Fruit fly (Drosophila melanogaster): ENCODE measurements around the gene Bulli.

The Bulli gene

dm6 chr3L:6508083-6508482, 19.6 kb downstream of the Bulli start:
- TF ChIP-seq abd-A (tag; optimal IDR thresholded peaks at IDR 0.05) (peak; percentile 94), Med (GFP tag) (peak; percentile 37), sens (GFP tag) (peak; percentile 2), CG10321 (GFP tag; IDR thresholded peaks at IDR 0.05) (no peak), Abd-B (GFP tag; optimal IDR thresholded peaks at IDR 0.05) (no peak), CG12104 (GFP tag; optimal IDR thresholded peaks at IDR 0.05) (no peak), CG14710 (tag; optimal IDR thresholded peaks at IDR 0.05) (no peak), Drgx (GFP tag; IDR thresholded peaks at IDR 0.05) (no peak)

- TF ChIP-seq Dek (tag; optimal IDR thresholded peaks at IDR 0.05) (no peak), fd64A (GFP tag; optimal IDR thresholded peaks at IDR 0.05) (no peak)
These were observed 23.8 kb downstream of the Bulli start for dm6 chr3L:6512284-6512683.

dm6 chr3L:6516901-6517300, 28.4 kb downstream of the Bulli start:
- peak; percentile 41 for TF ChIP-seq Med (GFP tag)
- peak; percentile 16 for TF ChIP-seq dmrt99B (tag; optimal IDR thresholded peaks at IDR 0.05)
- TF ChIP-seq Hr51 (GFP tag; optimal IDR thresholded peaks at IDR 0.05): peak in 1 of 2 experiments; percentile 25
- TF ChIP-seq CG18599 (GFP tag; optimal IDR thresholded peaks at IDR 0.05): peak; percentile 25
- TF ChIP-seq Meics (GFP tag; optimal IDR thresholded peaks at IDR 0.05): peak; percentile 9
- TF ChIP-seq CG2199 (GFP tag; IDR thresholded peaks at IDR 0.05): no peak
- peak; percentile 40 for TF ChIP-seq CG11504 (tag; optimal IDR thresholded peaks at IDR 0.05)
- peak; percentile 20 for TF ChIP-seq Fer1 (GFP tag; optimal IDR thresholded peaks at IDR 0.05)
- TF ChIP-seq Xbp1 (GFP tag; optimal IDR thresholded peaks at IDR 0.05): no peak
- TF ChIP-seq CG10543 (GFP tag; optimal IDR thresholded peaks at IDR 0.05): peak; percentile 14
- peak; percentile 4 for TF ChIP-seq CG12769 (tag; optimal IDR thresholded peaks at IDR 0.05)
- peak; percentile 10; the same call in 1 of the 3 replicates for TF ChIP-seq CG11695 (GFP tag; IDR thresholded peaks at IDR 0.05)
- peak; percentile 17 for TF ChIP-seq ATbp (GFP tag; optimal IDR thresholded peaks at IDR 0.05)
- peak; percentile 26 for TF ChIP-seq CG8281 (tag; optimal IDR thresholded peaks at IDR 0.05)
- TF ChIP-seq CG17328 (GFP tag; IDR thresholded peaks at IDR 0.05): 0 out of 2 replicates have a peak, but pooled peaks have one; percentile 7
- TF ChIP-seq ara (GFP tag; IDR thresholded peaks at IDR 0.05): 0 out of 2 replicates have a peak, but pooled peaks have one; percentile 38
- TF ChIP-seq CG17385 (GFP tag; optimal IDR thresholded peaks at IDR 0.05): no peak
- peak; percentile 46 for TF ChIP-seq lab (GFP tag; optimal IDR thresholded peaks at IDR 0.05)
- TF ChIP-seq CG8388 (GFP tag; optimal IDR thresholded peaks at IDR 0.05): peak; percentile 10
- no peak for TF ChIP-seq hkb (optimal IDR thresholded peaks at IDR 0.05)
- TF ChIP-seq hkb (GFP tag; IDR thresholded peaks at IDR 0.05): 0 out of 2 replicates have a peak, but pooled peaks have one; percentile 25
- TF ChIP-seq ro (GFP tag; IDR thresholded peaks at IDR 0.05): no peak
- 0 out of 2 replicates have a peak, but pooled peaks have one; percentile 28 for TF ChIP-seq slbo (GFP tag; IDR thresholded peaks at IDR 0.05)
- peak; percentile 47; the same call in 1 of the 3 replicates for TF ChIP-seq row (GFP tag; IDR thresholded peaks at IDR 0.05)
- no peak for TF ChIP-seq Poxn (GFP tag; IDR thresholded peaks at IDR 0.05)
- TF ChIP-seq Dfd (GFP tag; optimal IDR thresholded peaks at IDR 0.05): no peak
- 0 out of 3 replicates have a peak, but pooled peaks have one; percentile 11 for TF ChIP-seq CG17361 (GFP tag; IDR thresholded peaks at IDR 0.05)
- TF ChIP-seq CG1603 (tag; optimal IDR thresholded peaks at IDR 0.05): peak; percentile 20
- TF ChIP-seq bigmax (GFP tag; optimal IDR thresholded peaks at IDR 0.05): no peak
- TF ChIP-seq tgo (GFP tag; IDR thresholded peaks at IDR 0.05): no peak
- no peak for TF ChIP-seq CG8290 (GFP tag; optimal IDR thresholded peaks at IDR 0.05)
- TF ChIP-seq CG8290 (tag; optimal IDR thresholded peaks at IDR 0.05): peak in 1 of 2 experiments; percentile 4
- TF ChIP-seq CG17568 (GFP tag; optimal IDR thresholded peaks at IDR 0.05): peak; percentile 19
- TF ChIP-seq Ptx1 (GFP tag; IDR thresholded peaks at IDR 0.05): peak; percentile 29; the same call in 1 of the 2 replicates
- no peak for TF ChIP-seq CG15479 (GFP tag; optimal IDR thresholded peaks at IDR 0.05)
- TF ChIP-seq Dip3 (GFP tag; optimal IDR thresholded peaks at IDR 0.05): no peak
- TF ChIP-seq CG2712 (tag; optimal IDR thresholded peaks at IDR 0.05): peak; percentile 14
- TF ChIP-seq Ets65A (GFP tag): peak; percentile 28
- 0 out of 4 replicates have a peak, but pooled peaks have one; percentile 63 for TF ChIP-seq chinmo (GFP tag; IDR thresholded peaks at IDR 0.05; ENCODE audit: partially characterized antibody)

Measured in whole organism, embryonic.